Fruit fly (Drosophila melanogaster): ENCODE results near the gene CG12971.

The CG12971 gene

dm6 chr3L:21382158-21382610, 25.9 kb upstream of the CG12971 start, which contains the start of gene rgn (continued):
- TF ChIP-seq chm (GFP tag; IDR thresholded peaks at IDR 0.05) (0 out of 2 replicates have a peak, but pooled peaks have one; percentile 19), Dp (GFP tag; optimal IDR thresholded peaks at IDR 0.05) (no peak), CG3407 (GFP tag; optimal IDR thresholded peaks at IDR 0.05) (no peak), H2.0 (GFP tag; IDR thresholded peaks at IDR 0.05) (peak; percentile 70; the same call in 1 of the 2 replicates), CG4730 (GFP tag; IDR thresholded peaks at IDR 0.05) (peak; percentile 60; the same call in 1 of the 2 replicates), Fer2 (tag; optimal IDR thresholded peaks at IDR 0.05) (peak; percentile 68), caup (GFP tag; optimal IDR thresholded peaks at IDR 0.05; ENCODE audit: severe bottlenecking) (peak; percentile 91), Lim3 (GFP tag; IDR thresholded peaks at IDR 0.05) (no peak), mirr (GFP tag; optimal IDR thresholded peaks at IDR 0.05) (peak; percentile 25), eyg (GFP tag; optimal IDR thresholded peaks at IDR 0.05) (peak; percentile 64), Meics (GFP tag; optimal IDR thresholded peaks at IDR 0.05) (peak; percentile 92), CG8388 (GFP tag; optimal IDR thresholded peaks at IDR 0.05) (peak; percentile 43), gfzf (GFP tag; optimal IDR thresholded peaks at IDR 0.05) (no peak), ab (GFP tag; optimal IDR thresholded peaks at IDR 0.05) (no peak), GATAe (GFP tag; conservative IDR thresholded peaks at IDR 0.05) (peak; percentile 43; the same call in 1 of the 2 replicates), fd3F (GFP tag; optimal IDR thresholded peaks at IDR 0.05) (peak; percentile 81), grau (tag; optimal IDR thresholded peaks at IDR 0.05) (peak; percentile 85), CG2712 (tag; optimal IDR thresholded peaks at IDR 0.05) (peak; percentile 72), CG6791 (GFP tag; IDR thresholded peaks at IDR 0.05; ENCODE audit: partially characterized antibody) (no peak), CG1529 (GFP tag; optimal IDR thresholded peaks at IDR 0.05) (no peak), CG8290 (GFP tag; optimal IDR thresholded peaks at IDR 0.05) (no peak), CG8290 (tag; optimal IDR thresholded peaks at IDR 0.05) (peak in 1 of 2 experiments; percentile 72), CG6175 (GFP tag; IDR thresholded peaks at IDR 0.05) (no peak), CG4820 (GFP tag; optimal IDR thresholded peaks at IDR 0.05) (peak; percentile 54), CG10209 (GFP tag; optimal IDR thresholded peaks at IDR 0.05) (peak; percentile 82), rib (GFP tag; IDR thresholded peaks at IDR 0.05) (no peak; the same call in 1 of the 2 replicates), knrl (GFP tag; IDR thresholded peaks at IDR 0.05; ENCODE audit: partially characterized antibody) (no peak), CG12236 (GFP tag; optimal IDR thresholded peaks at IDR 0.05) (no peak), CG13775 (GFP tag; optimal IDR thresholded peaks at IDR 0.05) (peak; percentile 77), crc (GFP tag; optimal IDR thresholded peaks at IDR 0.05) (peak; percentile 5), ci (GFP tag; IDR thresholded peaks at IDR 0.05) (peak; percentile 76), en (GFP tag; optimal IDR thresholded peaks at IDR 0.05) (no peak), HLH54F (GFP tag; optimal IDR thresholded peaks at IDR 0.05) (peak; percentile 56), dysf (GFP tag; IDR thresholded peaks at IDR 0.05) (peak; percentile 88), Sry-δ (GFP tag; optimal IDR thresholded peaks at IDR 0.05) (peak; percentile 9), HmgZ (tag; optimal IDR thresholded peaks at IDR 0.05) (peak; percentile 59), Ravus (GFP tag; IDR thresholded peaks at IDR 0.05) (no peak; the same call in none of the 2 replicates), NFAT (GFP tag; IDR thresholded peaks at IDR 0.05) (peak; percentile 73), CkIIα-i1 (GFP tag; IDR thresholded peaks at IDR 0.05) (no peak), dpn (GFP tag; optimal IDR thresholded peaks at IDR 0.05) (peak; percentile 65 to 78), CG2116 (GFP tag; optimal IDR thresholded peaks at IDR 0.05) (no peak), p53 (GFP tag; optimal IDR thresholded peaks at IDR 0.05) (no peak), disco-r (GFP tag; optimal IDR thresholded peaks at IDR 0.05) (no peak), Doc3 (GFP tag; IDR thresholded peaks at IDR 0.05; ENCODE audit: partially characterized antibody) (no peak), NC2α (GFP tag; optimal IDR thresholded peaks at IDR 0.05) (no peak), ash1 (GFP tag; optimal IDR thresholded peaks at IDR 0.05) (no peak), CG18619 (GFP tag; optimal IDR thresholded peaks at IDR 0.05) (peak; percentile 85), Usf (GFP tag; optimal IDR thresholded peaks at IDR 0.05) (peak; percentile 59), usp (GFP tag; optimal IDR thresholded peaks at IDR 0.05) (no peak), B-H1 (GFP tag; IDR thresholded peaks at IDR 0.05) (peak; percentile 70), CG17568 (GFP tag; optimal IDR thresholded peaks at IDR 0.05) (peak; percentile 13)
